Fruit fly (Drosophila melanogaster): ENCODE results near the gene Fas3.

DNA sequence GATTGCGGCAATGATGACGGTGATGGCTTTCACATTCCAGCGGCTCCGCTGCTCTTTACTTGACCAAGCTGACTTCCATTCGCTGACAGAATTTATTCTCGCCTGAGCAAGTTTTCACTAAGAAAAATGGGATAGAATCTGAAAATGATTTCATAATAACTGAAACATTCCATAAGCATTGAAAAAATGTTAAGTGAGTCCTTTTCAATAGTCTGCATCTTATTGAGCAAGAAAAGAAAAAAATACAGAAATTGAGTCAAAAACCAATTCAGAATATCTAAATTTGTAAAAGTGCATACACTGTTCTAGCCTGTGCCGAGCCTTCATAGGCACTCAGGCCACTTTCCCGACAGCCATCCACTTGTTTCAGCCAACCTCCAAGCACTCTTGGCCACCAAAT lies 28.7 kb downstream of the Fas3 start:
- TF ChIP-seq pan (optimal IDR thresholded peaks at IDR 0.05) (no peak), EcR (GFP tag; optimal IDR thresholded peaks at IDR 0.05) (no peak), psq (optimal IDR thresholded peaks at IDR 0.05) (no peak)

Measured in whole organism.